Worm (Caenorhabditis elegans) whole organism, L4 larva: ENCODE data around the gene Y38H6C.16.

Source experiments
- T20F7.1 ChIP-seq: fragments of 200-800 bp; sonication (Bioruptor generic); optimal IDR thresholded peaks from 2 replicates; lab custom pipeline; 2018; ENCODE audit warnings: mild to moderate bottlenecking, missing genetic modification characterization, missing compliant biosample characterization
- aha-1 ChIP-seq: fragments of 150-350 bp; peaks from one replicate; lab custom pipeline; 2014; ENCODE audit warnings: missing biosample characterization, missing genetic modification characterization
- daf-12 ChIP-seq: fragments of 150-350 bp; optimal IDR thresholded peaks from 2 replicates; lab custom pipeline; 2014; ENCODE audit warnings: missing biosample characterization, missing genetic modification reagents, missing genetic modification characterization
- daf-16 ChIP-seq, 3 experiments: sonication (generic microtip); optimal IDR thresholded peaks; 2 replicates each; lab custom pipeline; 2016 to 2017; ENCODE audit warnings: missing genetic modification characterization in 3 of 3, missing genetic modification reagents in 3 of 3, mild to moderate bottlenecking in 2 of 3, missing compliant biosample characterization in 2 of 3, missing biosample characterization in 1 of 3, moderate library complexity in 1 of 3
- duxl-1 ChIP-seq: sonication (generic microtip); optimal IDR thresholded peaks from 2 replicates; lab custom pipeline; 2016; ENCODE audit warnings: mild to moderate bottlenecking, missing genetic modification characterization, moderate library complexity, missing compliant biosample characterization; ENCODE audit not compliant: poor library complexity
- gei-8 ChIP-seq: fragments of 200-800 bp; sonication (Bioruptor generic); optimal IDR thresholded peaks from 2 replicates; lab custom pipeline; 2018; ENCODE audit warnings: mild to moderate bottlenecking, missing genetic modification characterization, missing compliant biosample characterization
- hlh-30 ChIP-seq: sonication (generic microtip); optimal IDR thresholded peaks from 2 replicates; lab custom pipeline; 2017; ENCODE audit warnings: antibody characterized with exemption, mild to moderate bottlenecking, missing genetic modification characterization, missing compliant biosample characterization; ENCODE audit not compliant: insufficient read depth
- lsy-2 ChIP-seq, 2 experiments: fragments of 150-350 bp in 1 of 2; sonication (generic microtip) in 1 of 2; optimal IDR thresholded peaks; 2 replicates each; lab custom pipeline; 2014 to 2017; ENCODE audit warnings: missing biosample characterization in 2 of 2, missing genetic modification characterization in 2 of 2
- sdz-12 ChIP-seq: fragments of 200-800 bp; sonication (Bioruptor generic); optimal IDR thresholded peaks from 2 replicates; lab custom pipeline; 2018; ENCODE audit warnings: mild to moderate bottlenecking, missing genetic modification characterization, missing compliant biosample characterization
- unc-62 ChIP-seq, 3 experiments: fragments of 150-350 bp in 1 of 3; sonication (generic microtip); optimal IDR thresholded peaks in 2 of 3; peaks in 1 of 3; 1 replicate in 1 of 3; 2 replicates in 2 of 3; lab custom pipeline; 2014 to 2017; ENCODE audit warnings: missing biosample characterization in 3 of 3, missing genetic modification characterization in 3 of 3, missing genetic modification reagents in 3 of 3, missing genotype in 1 of 3

Y38H6C.16 gene

ce11 chrV:20493271-20494231 lies 45.6 kb downstream of the Y38H6C.16 start, which contains the start of gene B0250.5 (continued):
- TF ChIP-seq gei-8, result no peak

- TF ChIP-seq aha-1 (tag; lab: Kevin White, UChicago) (peak; percentile 16), daf-12 (tag; lab: Kevin White, UChicago) (no peak)
- TF ChIP-seq, all 104 proteins: peak for 1
Observed at ce11 chrV:20492385-20492784, 46.8 kb downstream of the Y38H6C.16 start, which contains the start of gene srbc-79. Gene srbc-79 (minus strand): TSS chrV:20492485.

DNA sequence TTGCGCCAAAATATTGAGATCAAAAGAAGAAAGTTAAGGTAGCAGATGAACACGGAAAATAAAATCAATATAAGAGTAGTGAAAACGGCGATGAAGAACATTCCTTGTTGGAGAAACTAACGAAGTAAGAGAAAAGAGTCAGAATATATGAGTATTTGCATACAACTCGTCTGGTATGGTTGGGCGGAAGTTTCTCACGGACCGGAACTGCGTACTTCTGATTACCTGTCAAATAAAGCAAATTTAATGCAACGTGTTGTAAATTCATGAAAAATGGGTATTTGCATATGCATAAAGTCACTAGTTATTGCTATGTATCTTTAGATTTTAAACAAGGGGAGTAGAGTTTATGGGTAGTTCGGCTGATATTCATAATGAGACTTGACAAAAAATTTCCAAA lies 50.0 kb downstream of the Y38H6C.16 start, which contains the start of gene srbc-78:
Gene srbc-78 (minus strand): TSS at position 101 of the 400 bp plus-strand sequence.
- TF ChIP-seq unc-62 (GFP tag; optimal IDR thresholded peaks at IDR 0.05 in 1 of 2; lab: Kevin White, UChicago) (peak in 1 of 2 experiments; percentile 77), unc-62 (tag; optimal IDR thresholded peaks at IDR 0.05; lab: Kevin White, UChicago) (no peak), hlh-30 (tag; lab: Kevin White, UChicago) (no peak)

ce11 chrV:20486549-20486948 lies 52.6 kb downstream of the Y38H6C.16 start:
- TF ChIP-seq duxl-1 (tag; lab: Kevin White, UChicago) (no peak), T20F7.1 (GFP tag; lab: Kevin White, UChicago) (no peak), sdz-12 (GFP tag; lab: Kevin White, UChicago) (no peak), daf-16 (GFP tag; optimal IDR thresholded peaks at IDR 0.05; lab: Kevin White, UChicago) (no peak), daf-16 (tag; optimal IDR thresholded peaks at IDR 0.05; lab: Kevin White, UChicago) (no peak), hlh-30 (tag; lab: Kevin White, UChicago) (peak; percentile 2), lsy-2 (tag; optimal IDR thresholded peaks at IDR 0.05; lab: Kevin White, UChicago) (peak in 1 of 2 experiments; percentile 12)
